Fruit fly (Drosophila melanogaster): ENCODE data around the gene chico.

The chico gene

DNA sequence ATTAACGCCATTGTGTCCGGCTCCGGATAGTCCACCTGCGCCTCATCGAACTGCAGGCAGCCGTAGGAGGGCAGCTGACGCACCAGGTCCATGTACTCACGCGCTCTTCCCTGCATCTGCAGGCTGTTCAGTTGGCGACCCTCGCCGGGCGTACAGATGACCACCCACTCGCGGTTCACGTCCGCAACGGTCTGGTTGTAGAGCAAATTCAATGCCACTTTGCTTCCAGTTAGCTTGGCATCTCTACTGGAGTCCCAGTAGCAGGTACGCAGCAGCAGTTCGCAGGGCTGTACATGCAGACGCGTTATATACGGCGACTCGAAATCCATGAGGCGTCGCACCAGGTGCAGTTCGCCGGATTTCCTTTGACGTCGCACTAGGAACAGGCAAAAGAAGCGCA is 40.9 kb downstream of the chico start:
- TF ChIP-seq GATAd (GFP tag; optimal IDR thresholded peaks at IDR 0.05): no peak
- no peak for TF ChIP-seq Vsx2 (GFP tag; optimal IDR thresholded peaks at IDR 0.05; ENCODE audit: partially characterized antibody)
- TF ChIP-seq dmrt93B (GFP tag; optimal IDR thresholded peaks at IDR 0.05): no peak
- TF ChIP-seq Mio (GFP tag; optimal IDR thresholded peaks at IDR 0.05): no peak
- no peak for TF ChIP-seq Rel (GFP tag; optimal IDR thresholded peaks at IDR 0.05)
- TF ChIP-seq Rel (tag; optimal IDR thresholded peaks at IDR 0.05): no peak
- no peak for TF ChIP-seq fru (GFP tag; optimal IDR thresholded peaks at IDR 0.05)
- TF ChIP-seq Dif (GFP tag; optimal IDR thresholded peaks at IDR 0.05; ENCODE audit: partially characterized antibody): no peak
- TF ChIP-seq sv (GFP tag; optimal IDR thresholded peaks at IDR 0.05): no peak
- no peak for TF ChIP-seq Sp1 (GFP tag; optimal IDR thresholded peaks at IDR 0.05)
- no peak for TF ChIP-seq N (GFP tag; optimal IDR thresholded peaks at IDR 0.05)
- TF ChIP-seq Jra (GFP tag; optimal IDR thresholded peaks at IDR 0.05): no peak
- TF ChIP-seq Dfd (GFP tag; optimal IDR thresholded peaks at IDR 0.05): no peak

DNA sequence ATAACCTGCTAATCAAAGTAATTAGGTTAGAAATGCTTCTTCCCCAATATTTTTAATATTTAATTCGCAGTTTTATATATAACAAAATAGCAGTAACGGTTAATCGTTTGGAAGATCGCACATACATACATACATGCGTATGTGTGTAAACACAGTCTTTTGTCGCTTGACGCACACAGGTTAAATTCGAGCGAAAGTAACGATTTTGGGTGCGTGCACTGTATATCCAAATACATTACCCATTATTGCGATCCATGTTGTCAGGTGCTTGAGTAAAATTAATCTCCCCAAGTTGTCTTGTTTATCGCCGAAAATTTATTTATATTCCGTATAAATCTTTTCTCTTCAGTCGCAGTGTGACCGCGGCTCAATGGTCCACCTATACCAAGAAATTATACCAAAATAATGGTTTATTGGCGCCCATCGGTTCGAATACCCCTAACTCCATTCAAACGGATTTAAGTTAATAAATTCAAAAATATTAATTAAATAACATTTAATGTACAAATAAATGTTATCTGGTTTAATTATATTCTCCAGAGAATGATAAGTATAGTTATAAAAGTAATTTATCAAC is 42.9 kb downstream of the chico start, which contains the start of gene CG34159:
Gene CG34159 (minus strand): TSS at position 385 of the 577 bp plus-strand sequence.
- no peak for TF ChIP-seq jim (GFP tag; optimal IDR thresholded peaks at IDR 0.05)
- no peak for TF ChIP-seq br (GFP tag; optimal IDR thresholded peaks at IDR 0.05)
- no peak for TF ChIP-seq ey (GFP tag; optimal IDR thresholded peaks at IDR 0.05)
- no peak for TF ChIP-seq Myc (optimal IDR thresholded peaks at IDR 0.05)
- TF ChIP-seq rgr (GFP tag; optimal IDR thresholded peaks at IDR 0.05): no peak
- TF ChIP-seq Hnf4 (GFP tag; optimal IDR thresholded peaks at IDR 0.05): no peak
- TF ChIP-seq HLH106 (tag; optimal IDR thresholded peaks at IDR 0.05): no peak
- TF ChIP-seq OdsH (GFP tag; optimal IDR thresholded peaks at IDR 0.05): no peak
- TF ChIP-seq fru (GFP tag; optimal IDR thresholded peaks at IDR 0.05): no peak
- no peak for TF ChIP-seq sv (GFP tag; optimal IDR thresholded peaks at IDR 0.05)
- TF ChIP-seq woc (GFP tag; optimal IDR thresholded peaks at IDR 0.05): no peak
- TF ChIP-seq tai (GFP tag; optimal IDR thresholded peaks at IDR 0.05): no peak
- no peak for TF ChIP-seq Vsx2 (GFP tag; optimal IDR thresholded peaks at IDR 0.05; ENCODE audit: partially characterized antibody)
- no peak for TF ChIP-seq N (GFP tag; optimal IDR thresholded peaks at IDR 0.05)
- TF ChIP-seq h (GFP tag; optimal IDR thresholded peaks at IDR 0.05): no peak
- no peak for TF ChIP-seq Mio (GFP tag; optimal IDR thresholded peaks at IDR 0.05)
- no peak for TF ChIP-seq pan (optimal IDR thresholded peaks at IDR 0.05)

DNA sequence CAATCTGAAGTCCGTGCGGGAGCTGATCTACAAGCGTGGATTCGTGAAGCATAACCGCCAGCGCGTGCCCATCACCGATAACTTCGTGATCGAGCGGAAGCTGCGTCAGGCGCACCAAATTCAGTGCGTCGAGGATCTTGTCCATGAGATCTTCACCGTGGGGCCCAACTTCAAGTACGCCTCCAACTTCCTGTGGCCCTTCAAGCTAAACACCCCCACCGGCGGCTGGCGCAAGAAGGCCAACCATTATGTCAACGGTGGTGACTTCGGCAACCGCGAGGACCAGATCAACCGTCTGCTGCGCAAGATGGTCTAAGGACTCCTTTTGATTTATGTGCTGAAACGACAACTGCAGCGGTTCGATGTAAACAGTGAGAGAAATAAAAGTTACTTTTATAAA is 45.1 kb downstream of the chico start:
- no peak for TF ChIP-seq Jra (GFP tag; optimal IDR thresholded peaks at IDR 0.05)

DNA sequence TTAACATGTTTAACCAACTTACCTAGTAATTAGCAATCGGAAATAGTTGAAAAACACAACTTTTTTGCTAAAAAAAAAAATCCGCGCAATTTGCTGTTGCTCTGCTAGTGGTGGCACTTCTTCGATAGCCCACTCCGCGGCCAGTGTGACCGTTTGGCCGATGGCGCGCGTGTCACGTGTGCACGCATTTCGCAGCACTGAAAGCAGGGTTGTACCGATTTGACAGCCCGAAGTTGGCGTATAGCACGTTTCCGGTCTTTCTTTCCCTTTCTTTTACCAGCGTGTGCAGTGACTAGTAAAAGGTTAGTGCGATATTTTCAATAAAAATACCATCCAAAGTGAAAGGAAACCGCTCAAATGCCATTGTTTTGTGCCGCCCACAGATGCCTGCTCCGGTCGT is 46.0 kb downstream of the chico start, which contains the start of the genes Ripalpha and RpL7:
Gene Ripalpha (minus strand): TSS at position 128 of the 400 bp plus-strand sequence.
Gene RpL7 (plus strand): TSS at position 158 of the 400 bp plus-strand sequence.
- TF ChIP-seq sage (GFP tag; optimal IDR thresholded peaks at IDR 0.05) (peak; percentile 88), dsf (GFP tag; optimal IDR thresholded peaks at IDR 0.05; ENCODE audit: borderline replicate concordance) (peak; percentile 88), dl (GFP tag; optimal IDR thresholded peaks at IDR 0.05; ENCODE audit: insufficient read depth in 1 of 2, partially characterized antibody in 2 of 2) (no peak), usp (GFP tag; optimal IDR thresholded peaks at IDR 0.05) (no peak), dmrt93B (GFP tag; optimal IDR thresholded peaks at IDR 0.05) (peak; percentile 99), woc (GFP tag; optimal IDR thresholded peaks at IDR 0.05) (peak; percentile 71), HLH106 (tag; optimal IDR thresholded peaks at IDR 0.05) (peak; percentile 91), GATAd (GFP tag; optimal IDR thresholded peaks at IDR 0.05) (peak; percentile 80), brk (GFP tag; optimal IDR thresholded peaks at IDR 0.05) (peak; percentile 87), Hr83 (GFP tag; optimal IDR thresholded peaks at IDR 0.05; ENCODE audit: poor library complexity, severe bottlenecking) (peak; percentile 100), psq (GFP tag; optimal IDR thresholded peaks at IDR 0.05) (peak; percentile 85), fru (GFP tag; optimal IDR thresholded peaks at IDR 0.05) (peak; percentile 86), CrebA (GFP tag; optimal IDR thresholded peaks at IDR 0.05; ENCODE audit: borderline replicate concordance) (no peak), OdsH (GFP tag; optimal IDR thresholded peaks at IDR 0.05) (peak; percentile 96), jim (GFP tag; optimal IDR thresholded peaks at IDR 0.05) (peak; percentile 2), Jra (GFP tag; optimal IDR thresholded peaks at IDR 0.05) (peak; percentile 89), Sp1 (GFP tag; optimal IDR thresholded peaks at IDR 0.05) (peak; percentile 95), Myc (optimal IDR thresholded peaks at IDR 0.05) (peak; percentile 77), tai (GFP tag; optimal IDR thresholded peaks at IDR 0.05) (peak; percentile 62), rgr (GFP tag; optimal IDR thresholded peaks at IDR 0.05) (peak; percentile 99), Vsx2 (GFP tag; optimal IDR thresholded peaks at IDR 0.05; ENCODE audit: partially characterized antibody) (peak; percentile 89), Hr78 (GFP tag; optimal IDR thresholded peaks at IDR 0.05) (no peak), pan (optimal IDR thresholded peaks at IDR 0.05) (no peak), CG9705 (GFP tag; optimal IDR thresholded peaks at IDR 0.05) (peak; percentile 97), br (GFP tag; optimal IDR thresholded peaks at IDR 0.05) (peak; percentile 98), foxo (GFP tag; optimal IDR thresholded peaks at IDR 0.05) (peak; percentile 52 to 97), Mio (GFP tag; optimal IDR thresholded peaks at IDR 0.05) (peak; percentile 91), Dfd (GFP tag; optimal IDR thresholded peaks at IDR 0.05) (no peak), sv (GFP tag; optimal IDR thresholded peaks at IDR 0.05) (peak; percentile 98), Rel (GFP tag; optimal IDR thresholded peaks at IDR 0.05) (peak; percentile 58), Rel (tag; optimal IDR thresholded peaks at IDR 0.05) (peak; percentile 81), lola (GFP tag; optimal IDR thresholded peaks at IDR 0.05) (no peak), Dif (GFP tag; optimal IDR thresholded peaks at IDR 0.05; ENCODE audit: partially characterized antibody) (peak; percentile 71), ey (GFP tag; optimal IDR thresholded peaks at IDR 0.05) (peak; percentile 89), CG32264 (GFP tag; optimal IDR thresholded peaks at IDR 0.05) (peak; percentile 93), h (GFP tag; optimal IDR thresholded peaks at IDR 0.05) (peak; percentile 98), Abd-B (GFP tag; optimal IDR thresholded peaks at IDR 0.05) (no peak), N (GFP tag; optimal IDR thresholded peaks at IDR 0.05) (no peak), Hnf4 (GFP tag; optimal IDR thresholded peaks at IDR 0.05) (peak; percentile 96)
